Worm (Caenorhabditis elegans): Measurements from ENCODE around the gene C03H5.9.

Gene C03H5.9

DNA sequence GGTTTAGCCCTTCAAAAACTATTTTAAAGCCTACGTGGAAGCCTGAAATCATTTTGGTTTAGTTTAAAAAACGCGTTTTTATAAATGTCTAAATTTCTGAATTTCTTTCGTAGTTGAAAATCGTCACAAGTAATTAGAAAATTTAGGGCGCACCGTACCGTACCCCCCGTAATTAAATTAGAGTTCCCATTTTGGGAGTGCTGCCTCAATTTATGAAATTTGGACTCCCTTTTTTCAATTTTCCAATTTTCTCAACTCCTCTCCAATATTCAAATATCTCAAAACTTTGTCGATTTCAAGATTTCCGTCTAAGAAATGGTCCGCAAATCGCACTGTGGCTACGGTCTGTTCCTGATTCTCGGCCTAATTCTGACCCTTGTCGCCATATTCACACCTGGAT, 38.2 kb upstream of the C03H5.9 start, which contains the start of gene clc-31:
Gene clc-31, plus strand, starts transcription at position 301 of the 400 bp plus-strand sequence.
- TF ChIP-seq skn-1 (tag; optimal IDR thresholded peaks at IDR 0.05), result no peak
- no peak for TF ChIP-seq egl-27 (tag; optimal IDR thresholded peaks at IDR 0.05)
- no peak for TF ChIP-seq aly-2 (tag; optimal IDR thresholded peaks at IDR 0.05)
- no peak for TF ChIP-seq zag-1 (tag; optimal IDR thresholded peaks at IDR 0.05)
- no peak for TF ChIP-seq R02D3.7 (tag; optimal IDR thresholded peaks at IDR 0.05)
- no peak for TF ChIP-seq ceh-16 (tag; optimal IDR thresholded peaks at IDR 0.05)
- no peak for TF ChIP-seq lin-39 (tag; optimal IDR thresholded peaks at IDR 0.05)
- no peak for TF ChIP-seq ama-1 (optimal IDR thresholded peaks at IDR 0.05)
- no peak for TF ChIP-seq nhr-129 (tag; optimal IDR thresholded peaks at IDR 0.05)
- TF ChIP-seq sem-4 (tag; optimal IDR thresholded peaks at IDR 0.05), result no peak
- TF ChIP-seq mab-5 (tag; optimal IDR thresholded peaks at IDR 0.05), result no peak
- TF ChIP-seq elt-1 (tag; optimal IDR thresholded peaks at IDR 0.05), result no peak

ce11 chrII:340714-341113, 37.7 kb upstream of the C03H5.9 start:
- TF ChIP-seq ztf-11 (tag; optimal IDR thresholded peaks at IDR 0.05) (no peak), zag-1 (tag; optimal IDR thresholded peaks at IDR 0.05) (no peak), Y55F3AM.14 (GFP tag; optimal IDR thresholded peaks at IDR 0.05) (no peak), mbf-1 (tag; optimal IDR thresholded peaks at IDR 0.05) (no peak), egl-27 (tag; optimal IDR thresholded peaks at IDR 0.05) (no peak), aly-2 (tag; optimal IDR thresholded peaks at IDR 0.05) (no peak), ama-1 (optimal IDR thresholded peaks at IDR 0.05) (no peak), peb-1 (tag; optimal IDR thresholded peaks at IDR 0.05) (no peak), nhr-12 (tag; optimal IDR thresholded peaks at IDR 0.05) (no peak), sma-3 (GFP tag; optimal IDR thresholded peaks at IDR 0.05) (no peak), sem-4 (tag; optimal IDR thresholded peaks at IDR 0.05) (no peak), nhr-6 (tag; optimal IDR thresholded peaks at IDR 0.05) (no peak), ztf-4 (tag; optimal IDR thresholded peaks at IDR 0.05) (no peak), alr-1 (tag; optimal IDR thresholded peaks at IDR 0.05) (no peak), fos-1 (tag; optimal IDR thresholded peaks at IDR 0.05) (no peak), elt-1 (tag; optimal IDR thresholded peaks at IDR 0.05) (no peak)

DNA sequence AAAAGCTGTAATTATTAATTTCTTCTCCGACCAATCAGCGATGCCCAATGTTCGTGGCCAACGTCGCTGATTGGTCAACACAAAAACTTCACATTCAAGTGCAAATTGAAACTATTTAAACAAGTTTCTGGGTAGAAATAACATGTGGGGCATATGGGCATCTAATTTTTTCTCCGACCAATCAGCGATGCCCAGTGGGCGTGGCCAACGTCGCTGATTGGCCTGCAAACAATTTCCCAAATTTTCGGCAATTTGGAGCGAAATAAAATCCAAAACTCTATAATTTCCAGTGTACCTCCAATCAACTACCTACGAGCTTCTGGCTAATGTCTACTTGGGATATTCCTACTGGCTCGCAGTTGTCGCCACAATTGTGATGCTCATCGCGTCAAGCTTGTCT, 37.2 kb upstream of the C03H5.9 start:
- TF ChIP-seq ztf-1 (GFP tag; conservative IDR thresholded peaks at IDR 0.05) (no peak), sma-9 (GFP tag; optimal IDR thresholded peaks at IDR 0.05) (no peak), sma-9 (tag; optimal IDR thresholded peaks at IDR 0.05) (no peak), mdl-1 (tag; optimal IDR thresholded peaks at IDR 0.05) (no peak), aly-2 (tag; optimal IDR thresholded peaks at IDR 0.05) (no peak), nhr-25 (tag; optimal IDR thresholded peaks at IDR 0.05) (no peak), ztf-11 (tag; optimal IDR thresholded peaks at IDR 0.05) (no peak), nhr-21 (tag; optimal IDR thresholded peaks at IDR 0.05) (no peak), blmp-1 (tag; optimal IDR thresholded peaks at IDR 0.05; ENCODE audit: insufficient read depth) (no peak), dmd-4 (tag; optimal IDR thresholded peaks at IDR 0.05) (no peak), F13H6.1 (tag; optimal IDR thresholded peaks at IDR 0.05) (no peak), C34F6.9 (tag; optimal IDR thresholded peaks at IDR 0.05) (no peak), lin-13 (GFP tag; optimal IDR thresholded peaks at IDR 0.05) (no peak), unc-62 (GFP tag; optimal IDR thresholded peaks at IDR 0.05) (no peak), nhr-6 (tag; optimal IDR thresholded peaks at IDR 0.05) (no peak), alr-1 (tag; optimal IDR thresholded peaks at IDR 0.05) (no peak), elt-1 (tag; optimal IDR thresholded peaks at IDR 0.05) (no peak), nhr-237 (tag; optimal IDR thresholded peaks at IDR 0.05) (no peak), fos-1 (tag; optimal IDR thresholded peaks at IDR 0.05) (no peak)

ce11 chrII:347734-348133, 30.7 kb upstream of the C03H5.9 start, which contains the start of gene D1069.3:
D1069.3 (minus strand) TSS chrII:347891.
- TF ChIP-seq egl-27 (tag; optimal IDR thresholded peaks at IDR 0.05) (no peak), sma-3 (GFP tag; optimal IDR thresholded peaks at IDR 0.05) (no peak), F13H6.1 (tag; optimal IDR thresholded peaks at IDR 0.05) (peak; percentile 2), lin-13 (GFP tag; optimal IDR thresholded peaks at IDR 0.05) (peak; percentile 6), gmeb-1 (tag; optimal IDR thresholded peaks at IDR 0.05) (peak; percentile 50), snpc-4 (tag; optimal IDR thresholded peaks at IDR 0.05) (no peak), nhr-25 (tag; optimal IDR thresholded peaks at IDR 0.05) (no peak), mbf-1 (tag; optimal IDR thresholded peaks at IDR 0.05) (no peak), ztf-4 (tag; optimal IDR thresholded peaks at IDR 0.05) (no peak), unc-55 (GFP tag; optimal IDR thresholded peaks at IDR 0.05) (peak; percentile 58), crh-2 (tag; optimal IDR thresholded peaks at IDR 0.05) (peak; percentile 36), R02D3.7 (tag; optimal IDR thresholded peaks at IDR 0.05) (no peak), elt-3 (tag; optimal IDR thresholded peaks at IDR 0.05) (no peak), ZK546.5 (tag; optimal IDR thresholded peaks at IDR 0.05) (no peak), peb-1 (tag; optimal IDR thresholded peaks at IDR 0.05) (no peak), nhr-12 (tag; optimal IDR thresholded peaks at IDR 0.05) (no peak), blmp-1 (tag; optimal IDR thresholded peaks at IDR 0.05; ENCODE audit: insufficient read depth) (no peak), C34F6.9 (tag; optimal IDR thresholded peaks at IDR 0.05) (peak; percentile 49), lsy-2 (tag; optimal IDR thresholded peaks at IDR 0.05) (peak; percentile 29 to 59), Y55F3AM.14 (GFP tag; optimal IDR thresholded peaks at IDR 0.05) (no peak), fos-1 (tag; optimal IDR thresholded peaks at IDR 0.05) (no peak), nhr-11 (tag; optimal IDR thresholded peaks at IDR 0.05) (no peak), nhr-10 (tag; optimal IDR thresholded peaks at IDR 0.05) (no peak), dmd-4 (tag; optimal IDR thresholded peaks at IDR 0.05) (no peak), ceh-82 (tag; optimal IDR thresholded peaks at IDR 0.05) (no peak), ceh-16 (tag; optimal IDR thresholded peaks at IDR 0.05) (no peak), nhr-23 (tag; optimal IDR thresholded peaks at IDR 0.05) (no peak), alr-1 (tag; optimal IDR thresholded peaks at IDR 0.05) (no peak), lin-39 (tag; optimal IDR thresholded peaks at IDR 0.05) (no peak), lin-11 (tag; optimal IDR thresholded peaks at IDR 0.05) (peak; percentile 34)

All from whole organism, L2 larva.